Worm (Caenorhabditis elegans): ENCODE measurements around the gene cox-6B.

cox-6B gene

ce11 chrIII:2768635-2769034, 69.2 kb downstream of the cox-6B start, which contains the start of gene swsn-3 (continued):
- TF ChIP-seq F37D6.2 (tag; optimal IDR thresholded peaks at IDR 0.05): peak; percentile 65
- TF ChIP-seq dmd-8 (GFP tag; IDR thresholded peaks at IDR 0.05): no peak
- TF ChIP-seq tra-1 (GFP tag; IDR thresholded peaks at IDR 0.05): no peak
- TF ChIP-seq mep-1 (tag; optimal IDR thresholded peaks at IDR 0.05): peak; percentile 91
- 0 out of 2 replicates have a peak, but pooled peaks have one; percentile 32 for TF ChIP-seq nhr-42 (GFP tag; IDR thresholded peaks at IDR 0.05)
- peak; percentile 25 to 63 for TF ChIP-seq mdl-1 (tag; optimal IDR thresholded peaks at IDR 0.05)
- no peak for TF ChIP-seq unc-62 (GFP tag; optimal IDR thresholded peaks at IDR 0.05 in 1 of 2)
- no peak for TF ChIP-seq unc-62 (tag; optimal IDR thresholded peaks at IDR 0.05)
- no peak for TF ChIP-seq skn-1 (tag; optimal IDR thresholded peaks at IDR 0.05)
- TF ChIP-seq lin-15B (tag; optimal IDR thresholded peaks at IDR 0.05): peak; percentile 74
- TF ChIP-seq hmg-1.1 (GFP tag; IDR thresholded peaks at IDR 0.05): peak; percentile 77
- TF ChIP-seq lin-39 (tag; optimal IDR thresholded peaks at IDR 0.05): no peak
- TF ChIP-seq ces-1 (GFP tag; optimal IDR thresholded peaks at IDR 0.05): peak; percentile 27
- peak; percentile 49; the same call in 1 of the 2 replicates for TF ChIP-seq dmd-6 (GFP tag; IDR thresholded peaks at IDR 0.05)
- peak; percentile 50; the same call in 1 of the 2 replicates for TF ChIP-seq madf-9 (GFP tag; conservative IDR thresholded peaks at IDR 0.05)
- TF ChIP-seq dve-1 (tag; optimal IDR thresholded peaks at IDR 0.05; ENCODE audit: insufficient read depth): peak; percentile 86
- TF ChIP-seq nhr-48 (tag; optimal IDR thresholded peaks at IDR 0.05): peak; percentile 56
- TF ChIP-seq php-3 (GFP tag; IDR thresholded peaks at IDR 0.05): 0 out of 2 replicates have a peak, but pooled peaks have one; percentile 20
- no peak for TF ChIP-seq lin-1 (GFP tag; IDR thresholded peaks at IDR 0.05)
- no peak for TF ChIP-seq ztf-11 (tag; optimal IDR thresholded peaks at IDR 0.05)
- TF ChIP-seq lin-38 (GFP tag; IDR thresholded peaks at IDR 0.05): peak; percentile 97
- no peak for TF ChIP-seq ztf-7 (tag; optimal IDR thresholded peaks at IDR 0.05)
- peak; percentile 18 for TF ChIP-seq fkh-10 (GFP tag; optimal IDR thresholded peaks at IDR 0.05)
- peak; percentile 70; the same call in 1 of the 2 replicates for TF ChIP-seq Y105C5A.15 (GFP tag; IDR thresholded peaks at IDR 0.05)
- peak; percentile 78 for TF ChIP-seq unc-130 (GFP tag; optimal IDR thresholded peaks at IDR 0.05)
- no peak for TF ChIP-seq Y5F2A.4 (GFP tag; optimal IDR thresholded peaks at IDR 0.05)
- TF ChIP-seq hlh-11 (tag; optimal IDR thresholded peaks at IDR 0.05): peak; percentile 60
- TF ChIP-seq lim-7 (GFP tag; IDR thresholded peaks at IDR 0.05): no peak
- TF ChIP-seq F26F4.8 (GFP tag; conservative IDR thresholded peaks at IDR 0.05): no peak
- TF ChIP-seq nhr-237 (tag; optimal IDR thresholded peaks at IDR 0.05): no peak
- peak in 1 of 2 experiments; percentile 68 for TF ChIP-seq hif-1 (tag; optimal IDR thresholded peaks at IDR 0.05)
- no peak for TF ChIP-seq ceh-62 (tag; optimal IDR thresholded peaks at IDR 0.05)
- TF ChIP-seq aha-1 (tag): no peak
- TF ChIP-seq nhr-111 (GFP tag; optimal IDR thresholded peaks at IDR 0.05): no peak
- TF ChIP-seq set-16 (GFP tag; IDR thresholded peaks at IDR 0.05): no peak
- TF ChIP-seq nhr-41 (GFP tag; IDR thresholded peaks at IDR 0.05): no peak
- no peak for TF ChIP-seq jun-1 (tag; optimal IDR thresholded peaks at IDR 0.05)
- no peak for TF ChIP-seq saeg-2 (GFP tag; IDR thresholded peaks at IDR 0.05)
- no peak for TF ChIP-seq snpc-4 (tag; optimal IDR thresholded peaks at IDR 0.05)
- peak; percentile 20 for TF ChIP-seq R02D3.7 (tag; optimal IDR thresholded peaks at IDR 0.05)
- no peak for TF ChIP-seq egl-43 (GFP tag; IDR thresholded peaks at IDR 0.05)
- peak; percentile 64 for TF ChIP-seq Y48G9A.11 (GFP tag; IDR thresholded peaks at IDR 0.05)
- TF ChIP-seq lin-29 (GFP tag; IDR thresholded peaks at IDR 0.05): no peak
- peak; percentile 83 for TF ChIP-seq pha-4 (GFP tag; IDR thresholded peaks at IDR 0.05)
- no peak for TF ChIP-seq pha-4 (tag; optimal IDR thresholded peaks at IDR 0.05)
- peak in 1 of 2 experiments; percentile 36 for TF ChIP-seq daf-16 (GFP tag; optimal IDR thresholded peaks at IDR 0.05)
- TF ChIP-seq daf-16 (tag; optimal IDR thresholded peaks at IDR 0.05): peak; percentile 54
- no peak for TF ChIP-seq pqm-1 (tag; optimal IDR thresholded peaks at IDR 0.05)
- TF ChIP-seq dpl-1 (GFP tag; optimal IDR thresholded peaks at IDR 0.05): peak; percentile 84
- TF ChIP-seq cey-2 (tag; optimal IDR thresholded peaks at IDR 0.05; ENCODE audit: borderline replicate concordance, insufficient read depth): no peak
- TF ChIP-seq spr-3 (GFP tag; optimal IDR thresholded peaks at IDR 0.05): peak; percentile 48
- no peak for TF ChIP-seq T20F7.1 (GFP tag; optimal IDR thresholded peaks at IDR 0.05)

Measured in whole organism, L4 larva.